Worm (Caenorhabditis elegans) whole organism, midembryonic: ENCODE data around the gene fbxa-218.

Experiments used
- flt-1 ChIP-seq: fragments of 200-800 bp; sonication (Bioruptor generic); IDR thresholded peaks from 2 replicates; pipeline ENCODE4 v1.3.6; 2022; ENCODE audit warnings: missing genetic modification characterization, missing compliant biosample characterization
- klf-2 ChIP-seq: fragments of 200-800 bp; sonication (Bioruptor generic); conservative IDR thresholded peaks from 2 replicates; pipeline ENCODE4 v1.3.6; 2022; ENCODE audit warnings: missing genetic modification reagents, missing genetic modification characterization, missing compliant biosample characterization
- ztf-23 ChIP-seq: fragments of 200-800 bp; sonication (Bioruptor generic); IDR thresholded peaks from 2 replicates; pipeline ENCODE4 v1.3.6; 2022; ENCODE audit warnings: missing genetic modification reagents, missing genetic modification characterization, missing compliant biosample characterization
- ztf-29 ChIP-seq: fragments of 200-800 bp; sonication (Bioruptor generic); IDR thresholded peaks from 2 replicates; pipeline ENCODE4 v1.3.6; 2022; ENCODE audit warnings: missing genetic modification reagents, missing genetic modification characterization, missing compliant biosample characterization

ce11 chrIII:12411059-12411458, 25.3 kb upstream of the fbxa-218 start:
- TF ChIP-seq klf-2 (GFP tag; lab: Robert Waterston, UW) (no peak), flt-1 (GFP tag; lab: Robert Waterston, UW) (no peak), ztf-29 (GFP tag; lab: Robert Waterston, UW) (no peak), ztf-23 (GFP tag; lab: Robert Waterston, UW) (no peak)
